Fruit fly (Drosophila melanogaster) whole organism, embryonic: ENCODE data around the gene Ir75d.
A peak's percentile ranks its signal among the peaks of the same experiment; 100 is the strongest.

Experiments used
- CG4617 ChIP-seq: fragments of 200-800 bp; sonication (Bioruptor generic); optimal IDR thresholded peaks from 3 replicates; lab custom pipeline; 2016; ENCODE audit warnings: missing biosample characterization, missing genetic modification characterization, borderline replicate concordance
- Vsx1 ChIP-seq: fragments of 200-800 bp; sonication (Bioruptor generic); optimal IDR thresholded peaks from 2 replicates; lab custom pipeline; 2017; ENCODE audit warnings: missing biosample characterization, mild to moderate bottlenecking, missing genetic modification characterization, missing genetic modification reagents
- hth ChIP-seq: fragments of >200 bp; optimal IDR thresholded peaks from 2 replicates; lab custom pipeline; 2017; ENCODE audit warnings: inconsistent platforms
- mirr ChIP-seq: fragments of 200-800 bp; sonication (Bioruptor generic); optimal IDR thresholded peaks from 3 replicates; lab custom pipeline; 2018; ENCODE audit warnings: missing biosample characterization, mild to moderate bottlenecking, missing genetic modification characterization
- unpg ChIP-seq: fragments of 200-800 bp; sonication (Bioruptor generic); optimal IDR thresholded peaks from 3 replicates; lab custom pipeline; 2018; ENCODE audit warnings: missing biosample characterization, mild to moderate bottlenecking, missing genetic modification characterization, moderate library complexity

DNA sequence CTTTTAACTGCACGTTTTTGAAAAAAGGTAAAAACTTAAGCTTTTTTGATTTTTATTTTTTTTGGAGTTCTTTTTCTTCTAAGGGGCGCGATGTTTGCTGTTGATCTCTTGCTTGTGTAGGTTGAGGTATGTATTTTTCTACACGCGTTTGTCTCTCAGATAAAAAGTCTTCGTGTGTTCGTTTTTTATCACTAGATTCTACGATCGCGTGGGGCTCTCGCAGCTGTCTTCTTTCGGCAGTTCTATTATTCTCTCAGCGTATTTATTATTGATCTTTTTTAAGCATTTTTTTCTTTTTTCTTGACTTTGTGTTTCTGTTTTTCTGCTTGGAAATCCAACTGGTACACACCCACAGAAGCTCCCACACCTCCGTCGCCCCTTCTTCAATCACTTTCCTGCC, 15.9 kb downstream of the Ir75d start:
- TF ChIP-seq unpg (GFP tag; lab: Kevin White, UChicago) (no peak), hth (lab: Kevin White, UChicago) (no peak), Vsx1 (GFP tag; lab: Kevin White, UChicago) (no peak), CG4617 (no peak), mirr (GFP tag; lab: Kevin White, UChicago) (peak; percentile 57)
